Worm (Caenorhabditis elegans) whole organism, mixed stage, embryonic: ENCODE data around the gene mec-12.

Source experiments
- M03D4.4 ChIP-seq: sonication (generic microtip); optimal IDR thresholded peaks from 2 replicates; lab custom pipeline; 2017; ENCODE audit warnings: mild to moderate bottlenecking, missing genetic modification characterization, missing compliant biosample characterization
- bed-3 ChIP-seq: fragments of 200-800 bp; sonication (Bioruptor generic); optimal IDR thresholded peaks from 3 replicates; lab custom pipeline; 2018; ENCODE audit warnings: mild to moderate bottlenecking, missing genetic modification characterization, moderate library complexity, missing compliant biosample characterization
- blmp-1 ChIP-seq: fragments of 150-350 bp; optimal IDR thresholded peaks from 2 replicates; lab custom pipeline; 2014; ENCODE audit warnings: missing biosample characterization, missing genetic modification characterization
- ceh-39 ChIP-seq: fragments of 150-350 bp; optimal IDR thresholded peaks from 2 replicates; lab custom pipeline; 2014; ENCODE audit warnings: missing biosample characterization, missing genetic modification characterization
- ceh-43 ChIP-seq: fragments of 200-800 bp; sonication (Bioruptor generic); optimal IDR thresholded peaks from 2 replicates; lab custom pipeline; 2018; ENCODE audit warnings: mild to moderate bottlenecking, missing genetic modification characterization, moderate library complexity, missing compliant biosample characterization
- ceh-83 ChIP-seq: fragments of 200-800 bp; sonication (Bioruptor generic); optimal IDR thresholded peaks from 2 replicates; lab custom pipeline; 2018; ENCODE audit warnings: mild to moderate bottlenecking, missing genetic modification characterization, missing compliant biosample characterization
- ces-1 ChIP-seq: fragments of 150-350 bp; optimal IDR thresholded peaks from 2 replicates; lab custom pipeline; 2014; ENCODE audit warnings: missing biosample characterization, missing genetic modification reagents, missing genetic modification characterization
- drap-1 ChIP-seq: fragments of 200-800 bp; sonication (Bioruptor generic); optimal IDR thresholded peaks from 3 replicates; lab custom pipeline; 2018; ENCODE audit warnings: mild to moderate bottlenecking, missing genetic modification characterization, missing compliant biosample characterization
- elt-1 ChIP-seq: sonication (generic microtip); optimal IDR thresholded peaks from 2 replicates; lab custom pipeline; 2017; ENCODE audit warnings: missing genetic modification characterization, mild to moderate bottlenecking, missing compliant biosample characterization, antibody characterized with exemption, moderate library complexity, borderline replicate concordance; ENCODE audit not compliant: insufficient read depth
- elt-3 ChIP-seq: fragments of 150-350 bp; optimal IDR thresholded peaks from 2 replicates; lab custom pipeline; 2014; ENCODE audit warnings: missing biosample characterization, missing genetic modification characterization
- flh-1 ChIP-seq: fragments of 200-800 bp; sonication (Bioruptor generic); optimal IDR thresholded peaks from 2 replicates; lab custom pipeline; 2018; ENCODE audit warnings: mild to moderate bottlenecking, missing genetic modification characterization, moderate library complexity, missing compliant biosample characterization
- ham-2 ChIP-seq: fragments of 200-800 bp; sonication (Bioruptor generic); optimal IDR thresholded peaks from 2 replicates; lab custom pipeline; 2018; ENCODE audit warnings: mild to moderate bottlenecking, missing genetic modification characterization, missing compliant biosample characterization
- hlh-1 ChIP-seq: fragments of 150-350 bp; optimal IDR thresholded peaks from 2 replicates; lab custom pipeline; 2014; ENCODE audit warnings: missing biosample characterization, missing genetic modification reagents, missing genetic modification characterization
- lin-32 ChIP-seq: fragments of 200-800 bp; sonication (Bioruptor generic); optimal IDR thresholded peaks from 2 replicates; lab custom pipeline; 2018; ENCODE audit warnings: mild to moderate bottlenecking, missing genetic modification characterization, missing compliant biosample characterization
- lsy-2 ChIP-seq: fragments of 150-350 bp; optimal IDR thresholded peaks from 2 replicates; lab custom pipeline; 2014; ENCODE audit warnings: missing biosample characterization, missing genetic modification characterization
- mab-5 ChIP-seq: fragments of 150-350 bp; optimal IDR thresholded peaks from 2 replicates; lab custom pipeline; 2014; ENCODE audit warnings: missing biosample characterization, missing genetic modification characterization
- mep-1 ChIP-seq: fragments of 150-350 bp; optimal IDR thresholded peaks from 2 replicates; lab custom pipeline; 2017; ENCODE audit warnings: missing biosample characterization, missing genetic modification reagents, missing genetic modification characterization, inconsistent platforms
- mls-2 ChIP-seq: sonication (generic microtip); optimal IDR thresholded peaks from 2 replicates; lab custom pipeline; 2016; ENCODE audit warnings: mild to moderate bottlenecking, missing genetic modification characterization, moderate library complexity, missing compliant biosample characterization
- nhr-12 ChIP-seq: fragments of 150-350 bp; optimal IDR thresholded peaks from 2 replicates; lab custom pipeline; 2014; ENCODE audit warnings: missing biosample characterization, missing genetic modification characterization
- nhr-2 ChIP-seq: fragments of 150-350 bp; optimal IDR thresholded peaks from 2 replicates; lab custom pipeline; 2014; ENCODE audit warnings: missing biosample characterization, missing genetic modification characterization
- nhr-237 ChIP-seq: fragments of 150-350 bp; optimal IDR thresholded peaks from 2 replicates; lab custom pipeline; 2014; ENCODE audit warnings: missing biosample characterization, missing genetic modification characterization
- nhr-28 ChIP-seq: fragments of 150-350 bp; optimal IDR thresholded peaks from 2 replicates; lab custom pipeline; 2014; ENCODE audit warnings: missing biosample characterization, missing genetic modification characterization
- nhr-76 ChIP-seq: sonication (generic microtip); optimal IDR thresholded peaks from 2 replicates; lab custom pipeline; 2017; ENCODE audit warnings: missing biosample characterization, missing genetic modification characterization
- pha-4 ChIP-seq: fragments of 150-350 bp; optimal IDR thresholded peaks from 2 replicates; lab custom pipeline; 2018; ENCODE audit warnings: missing biosample characterization, missing genetic modification reagents, missing genetic modification characterization
- sem-2 ChIP-seq: fragments of 200-800 bp; sonication (Bioruptor generic); optimal IDR thresholded peaks from 2 replicates; lab custom pipeline; 2018; ENCODE audit warnings: mild to moderate bottlenecking, missing genetic modification characterization, missing compliant biosample characterization
- snpc-4 ChIP-seq: fragments of 150-350 bp; optimal IDR thresholded peaks from 2 replicates; lab custom pipeline; 2014; ENCODE audit warnings: missing biosample characterization, missing genetic modification characterization
- sptf-1 ChIP-seq: sonication (generic microtip); optimal IDR thresholded peaks from 2 replicates; lab custom pipeline; 2017; ENCODE audit warnings: mild to moderate bottlenecking, missing genetic modification characterization, moderate library complexity, missing compliant biosample characterization
- tbx-8 ChIP-seq: fragments of 200-800 bp; sonication (Bioruptor generic); optimal IDR thresholded peaks from 2 replicates; lab custom pipeline; 2018; ENCODE audit warnings: mild to moderate bottlenecking, missing genetic modification characterization, moderate library complexity, missing compliant biosample characterization
- unc-120 ChIP-seq: sonication (generic microtip); optimal IDR thresholded peaks from 2 replicates; lab custom pipeline; 2017; ENCODE audit warnings: missing genetic modification characterization, missing compliant biosample characterization; ENCODE audit not compliant: poor library complexity, severe bottlenecking
- unc-62 ChIP-seq: fragments of 150-350 bp; optimal IDR thresholded peaks from 2 replicates; lab custom pipeline; 2014; ENCODE audit warnings: missing biosample characterization, missing genetic modification reagents, missing genetic modification characterization
- zip-8 ChIP-seq: fragments of 150-350 bp; optimal IDR thresholded peaks from 2 replicates; lab custom pipeline; 2014; ENCODE audit warnings: missing biosample characterization, missing genetic modification characterization
- ztf-11 ChIP-seq: fragments of 150-350 bp; optimal IDR thresholded peaks from 2 replicates; lab custom pipeline; 2014; ENCODE audit warnings: missing biosample characterization, missing genetic modification characterization

Gene mec-12

DNA sequence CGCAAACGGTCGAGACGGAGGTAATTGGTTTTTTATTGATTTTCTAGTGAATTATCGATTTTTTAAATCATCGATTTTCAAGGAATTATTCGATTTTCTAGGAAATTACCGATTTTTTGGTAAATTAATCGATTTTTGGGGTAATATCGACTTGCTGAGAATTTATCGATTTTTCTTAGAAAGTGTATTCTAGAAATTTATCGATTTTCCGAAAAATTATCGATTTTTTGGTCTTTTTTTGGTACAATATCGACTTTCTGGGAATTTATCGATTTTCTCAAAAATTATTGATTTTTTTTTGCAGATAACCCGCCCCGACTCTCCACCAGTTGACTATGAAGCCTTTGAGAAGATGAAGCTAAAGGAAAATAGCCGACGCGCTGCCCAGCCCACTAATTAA lies 31.5 kb upstream of the mec-12 start:
- TF ChIP-seq sptf-1 (tag; lab: Kevin White, UChicago) (no peak), nhr-2 (tag; lab: Kevin White, UChicago) (no peak), snpc-4 (tag; lab: Kevin White, UChicago) (no peak), elt-1 (tag; lab: Kevin White, UChicago) (no peak)
- TF ChIP-seq, all 35 proteins: peak for 0

DNA sequence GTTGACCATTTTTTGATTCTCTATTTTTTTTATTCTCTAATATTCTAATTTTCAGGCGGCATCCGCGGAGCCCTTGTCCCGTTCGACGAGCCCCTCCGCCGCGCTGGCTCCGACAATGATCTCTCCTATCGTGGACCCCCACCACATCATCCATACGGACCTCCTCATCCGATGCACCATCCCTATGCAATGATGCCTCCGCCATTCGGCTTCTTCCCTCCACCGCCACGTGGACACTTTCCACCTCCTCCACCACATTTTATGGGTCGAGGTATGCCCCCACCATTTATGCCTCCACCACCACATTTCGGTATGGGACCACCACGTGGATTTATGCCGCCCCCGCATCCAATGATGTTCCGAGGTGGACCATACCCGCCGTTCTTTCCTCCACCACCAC lies 30.2 kb upstream of the mec-12 start:
- TF ChIP-seq drap-1 (no peak), lin-32 (GFP tag; lab: Kevin White, UChicago) (no peak), elt-3 (tag; lab: Kevin White, UChicago) (no peak), snpc-4 (tag; lab: Kevin White, UChicago) (no peak), mls-2 (tag; lab: Kevin White, UChicago) (no peak)

DNA sequence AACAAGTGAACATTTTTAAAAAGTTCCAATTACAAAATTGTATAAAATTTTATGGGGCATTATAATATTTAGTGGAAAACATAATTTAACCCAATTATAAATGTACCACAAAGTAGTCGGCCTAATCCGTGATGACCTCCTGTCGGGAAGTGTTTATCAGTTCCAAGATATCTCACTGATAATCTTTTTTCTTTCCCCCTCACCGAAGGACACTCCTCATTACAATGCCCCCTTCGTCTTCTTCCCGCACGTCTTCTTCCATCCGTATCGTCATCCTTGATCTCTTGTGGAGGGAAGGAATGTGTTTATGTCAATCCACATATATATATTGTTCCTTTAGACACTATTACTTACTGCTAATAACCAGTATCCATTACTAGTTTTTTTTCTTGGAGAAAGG lies 26.3 kb upstream of the mec-12 start, which contains the start of gene R148.5:
Gene R148.5, plus strand, starts transcription at position 331 of the 400 bp plus-strand sequence.
- TF ChIP-seq nhr-28 (tag; lab: Kevin White, UChicago) (no peak), ztf-11 (tag; lab: Kevin White, UChicago) (no peak), unc-62 (peak; percentile 12), M03D4.4 (tag; lab: Kevin White, UChicago) (no peak), nhr-12 (tag; lab: Kevin White, UChicago) (no peak), elt-1 (tag; lab: Kevin White, UChicago) (peak; percentile 89), sem-2 (no peak), nhr-76 (no peak)

DNA sequence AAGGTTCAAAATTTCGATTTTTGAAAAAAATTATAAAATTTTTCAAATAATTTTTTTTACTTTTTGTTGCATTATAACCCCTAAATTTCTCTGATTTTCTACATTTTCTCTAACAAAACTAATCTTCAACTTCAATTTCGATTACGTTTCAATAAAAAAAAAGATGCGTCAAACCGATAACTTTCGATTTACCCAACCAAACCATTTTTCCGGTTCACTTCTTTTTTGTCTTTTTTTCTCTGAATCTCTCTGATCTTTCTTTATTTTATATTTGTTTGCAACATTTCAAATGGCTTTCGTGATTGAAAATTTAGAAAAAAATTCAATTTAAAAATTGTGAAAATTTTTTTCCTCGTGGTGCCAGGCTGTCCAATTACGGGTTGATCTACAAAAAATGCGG lies 24.4 kb upstream of the mec-12 start:
- TF ChIP-seq mep-1 (no peak), nhr-76 (no peak), ces-1 (GFP tag; lab: Kevin White, UChicago) (no peak), ham-2 (GFP tag; lab: Kevin White, UChicago) (no peak), tbx-8 (GFP tag; lab: Kevin White, UChicago) (no peak), unc-120 (tag; lab: Kevin White, UChicago) (no peak), flh-1 (GFP tag; lab: Kevin White, UChicago) (no peak), ztf-11 (tag; lab: Kevin White, UChicago) (no peak), mab-5 (tag; lab: Kevin White, UChicago) (no peak), bed-3 (GFP tag; lab: Kevin White, UChicago) (no peak)

DNA sequence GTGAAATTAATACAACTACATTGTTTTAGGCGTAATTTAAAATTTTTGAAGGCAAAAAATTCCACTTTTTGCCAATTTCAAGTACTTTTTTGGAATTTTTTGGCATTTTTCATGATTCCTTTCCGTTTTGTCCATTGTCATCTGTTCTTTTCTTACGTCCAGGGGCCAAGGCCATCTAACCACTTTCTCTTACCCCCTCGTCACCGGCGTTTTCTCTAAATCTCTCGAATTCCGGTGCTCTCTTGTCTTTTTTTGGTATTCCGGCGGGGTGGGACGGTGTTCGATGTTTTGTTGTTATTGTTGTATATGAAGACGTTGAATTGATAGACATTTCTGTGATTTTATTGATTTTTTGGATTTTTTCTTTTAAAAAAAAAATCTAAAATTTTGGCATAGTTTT lies 22.6 kb upstream of the mec-12 start:
- TF ChIP-seq snpc-4 (tag; lab: Kevin White, UChicago) (no peak), flh-1 (GFP tag; lab: Kevin White, UChicago) (no peak), ceh-43 (GFP tag; lab: Kevin White, UChicago) (no peak), nhr-76 (no peak), elt-3 (tag; lab: Kevin White, UChicago) (no peak), ztf-11 (tag; lab: Kevin White, UChicago) (no peak), nhr-12 (tag; lab: Kevin White, UChicago) (no peak)
- TF ChIP-seq, all 35 proteins: peak for 0

DNA sequence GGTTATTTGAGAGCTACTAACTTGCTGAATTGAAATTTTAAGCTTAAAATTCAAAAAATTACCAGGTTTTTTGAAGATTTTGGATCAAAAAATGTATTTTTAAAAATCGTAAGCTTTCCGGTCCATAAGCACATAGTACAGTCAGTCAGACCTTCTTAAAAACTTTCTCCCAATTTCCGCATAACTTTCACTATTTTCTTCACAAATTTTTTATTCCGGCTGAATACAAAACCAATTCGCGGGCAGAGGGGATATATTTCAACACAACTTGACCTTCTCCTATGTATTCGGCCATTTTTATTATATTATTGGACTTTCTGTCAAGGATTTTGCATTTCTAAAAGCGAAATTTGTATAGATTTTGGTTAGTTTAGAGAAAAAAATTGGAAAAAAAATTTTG lies 21.5 kb upstream of the mec-12 start:
- TF ChIP-seq ceh-43 (GFP tag; lab: Kevin White, UChicago) (no peak), blmp-1 (tag; lab: Kevin White, UChicago) (peak; percentile 60)

DNA sequence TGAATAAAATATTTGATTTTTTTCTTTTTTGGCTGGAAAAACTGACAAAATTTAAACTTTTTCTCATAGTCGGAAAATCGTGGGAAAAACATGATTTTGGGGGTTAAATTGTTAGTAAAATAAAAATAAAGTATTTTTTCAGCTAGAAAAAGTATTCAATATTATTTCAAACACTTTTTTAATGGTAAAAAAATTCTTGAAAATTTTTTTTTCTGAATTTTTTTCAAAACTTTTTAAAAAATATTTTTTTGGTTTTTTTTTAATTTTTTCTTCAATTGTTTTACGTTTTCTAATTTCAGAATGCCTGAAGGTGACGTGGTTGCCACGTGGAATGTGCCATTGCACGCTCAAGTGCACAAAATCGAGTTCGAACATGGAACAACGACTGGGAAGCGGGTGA lies 15.9 kb upstream of the mec-12 start, which contains the start of gene C44B11.1:
Gene C44B11.1, plus strand, starts transcription at position 301 of the 400 bp plus-strand sequence.
- TF ChIP-seq ceh-83 (GFP tag; lab: Kevin White, UChicago) (no peak), hlh-1 (tag; lab: Kevin White, UChicago) (no peak), flh-1 (GFP tag; lab: Kevin White, UChicago) (no peak), blmp-1 (tag; lab: Kevin White, UChicago) (no peak), nhr-76 (no peak), nhr-237 (no peak), lsy-2 (tag; lab: Kevin White, UChicago) (no peak), mab-5 (tag; lab: Kevin White, UChicago) (no peak), nhr-12 (tag; lab: Kevin White, UChicago) (no peak), unc-120 (tag; lab: Kevin White, UChicago) (no peak), sem-2 (no peak), elt-1 (tag; lab: Kevin White, UChicago) (no peak), snpc-4 (tag; lab: Kevin White, UChicago) (no peak), pha-4 (tag; lab: Kevin White, UChicago) (no peak), ceh-39 (tag; lab: Kevin White, UChicago) (no peak), zip-8 (tag; lab: Kevin White, UChicago) (no peak)
